Worm (Caenorhabditis elegans) whole organism, L1 larva: ENCODE data around the gene suf-1.

Source experiments
- C34B4.2 ChIP-seq: sonication (generic microtip); optimal IDR thresholded peaks from 2 replicates; lab custom pipeline; 2017; ENCODE audit warnings: mild to moderate bottlenecking, missing genetic modification characterization, missing compliant biosample characterization
- F16B12.6 ChIP-seq: fragments of 150-350 bp; optimal IDR thresholded peaks from 2 replicates; lab custom pipeline; 2014; ENCODE audit warnings: missing biosample characterization, missing genetic modification characterization
- alr-1 ChIP-seq: fragments of 200-800 bp; sonication (Bioruptor generic); optimal IDR thresholded peaks from 2 replicates; lab custom pipeline; 2018; ENCODE audit warnings: borderline replicate concordance, mild to moderate bottlenecking, missing genetic modification characterization, missing compliant biosample characterization
- aly-2 ChIP-seq: fragments of 150-350 bp; optimal IDR thresholded peaks from 2 replicates; lab custom pipeline; 2014; ENCODE audit warnings: missing biosample characterization, missing genetic modification characterization
- ama-1 ChIP-seq: fragments of 150-350 bp; optimal IDR thresholded peaks from 2 replicates; lab custom pipeline; 2014
- ceh-63 ChIP-seq: fragments of 200-800 bp; sonication (Bioruptor generic); optimal IDR thresholded peaks from 2 replicates; lab custom pipeline; 2018; ENCODE audit warnings: mild to moderate bottlenecking, missing genetic modification characterization, missing compliant biosample characterization
- ceh-8 ChIP-seq: fragments of 200-800 bp; sonication (Bioruptor generic); optimal IDR thresholded peaks from 2 replicates; lab custom pipeline; 2018; ENCODE audit warnings: mild to moderate bottlenecking, missing genetic modification characterization, moderate library complexity, missing compliant biosample characterization
- ceh-90 ChIP-seq: sonication (generic microtip); optimal IDR thresholded peaks from 2 replicates; lab custom pipeline; 2016; ENCODE audit warnings: missing genetic modification characterization, missing compliant biosample characterization
- ces-1 ChIP-seq: fragments of 150-350 bp; optimal IDR thresholded peaks from 2 replicates; lab custom pipeline; 2014; ENCODE audit warnings: missing biosample characterization, missing genetic modification reagents, missing genetic modification characterization
- efl-3 ChIP-seq: fragments of 200-800 bp; sonication (Bioruptor generic); optimal IDR thresholded peaks from 2 replicates; lab custom pipeline; 2018; ENCODE audit warnings: mild to moderate bottlenecking, missing genetic modification characterization, missing compliant biosample characterization
- egl-13 ChIP-seq: sonication (generic microtip); optimal IDR thresholded peaks from 2 replicates; lab custom pipeline; 2016; ENCODE audit warnings: missing genotype, missing genetic modification reagents, missing genetic modification characterization, missing compliant biosample characterization
- elt-3 ChIP-seq, 6 experiments: fragments of 150-350 bp in 1 of 6; sonication (generic microtip); optimal IDR thresholded peaks; 2 replicates each; lab custom pipeline; 2017 to 2018; ENCODE audit warnings: missing biosample characterization in 6 of 6, missing genetic modification characterization in 6 of 6, inconsistent platforms in 1 of 6
- ets-5 ChIP-seq: fragments of 200-800 bp; sonication (Bioruptor generic); IDR thresholded peaks from 2 replicates; pipeline ENCODE4 v1.3.6; 2022; ENCODE audit warnings: missing genetic modification characterization, missing compliant biosample characterization
- fkh-4 ChIP-seq: sonication (generic microtip); optimal IDR thresholded peaks from 2 replicates; lab custom pipeline; 2016; ENCODE audit warnings: missing compliant biosample characterization, missing genetic modification characterization, borderline replicate concordance
- fkh-8 ChIP-seq: sonication (generic microtip); optimal IDR thresholded peaks from 2 replicates; lab custom pipeline; 2016; ENCODE audit warnings: mild to moderate bottlenecking, missing genetic modification characterization, missing compliant biosample characterization
- fos-1 ChIP-seq: fragments of 150-350 bp; optimal IDR thresholded peaks from 2 replicates; lab custom pipeline; 2014; ENCODE audit warnings: missing biosample characterization, missing genetic modification characterization
- grh-1 ChIP-seq: fragments of 200-800 bp; sonication (Bioruptor generic); IDR thresholded peaks from 2 replicates; pipeline ENCODE4 v1.3.6; 2022; ENCODE audit warnings: missing genetic modification reagents, missing genetic modification characterization, missing compliant biosample characterization
- hlh-17 ChIP-seq: fragments of 200-800 bp; sonication (Bioruptor generic); optimal IDR thresholded peaks from 2 replicates; lab custom pipeline; 2018; ENCODE audit warnings: missing genetic modification characterization, mild to moderate bottlenecking, missing compliant biosample characterization, moderate library complexity, borderline replicate concordance
- hlh-4 ChIP-seq: sonication (generic microtip); optimal IDR thresholded peaks from 2 replicates; lab custom pipeline; 2016; ENCODE audit warnings: mild to moderate bottlenecking, missing genetic modification characterization, missing compliant biosample characterization
- hpl-2 ChIP-seq: fragments of 150-350 bp; optimal IDR thresholded peaks from 2 replicates; lab custom pipeline; 2014; ENCODE audit warnings: missing biosample characterization, missing genetic modification reagents, missing genetic modification characterization
- irx-1 ChIP-seq: sonication (generic microtip); optimal IDR thresholded peaks from 2 replicates; lab custom pipeline; 2016; ENCODE audit warnings: missing genetic modification characterization, missing compliant biosample characterization
- jun-1 ChIP-seq: fragments of 150-350 bp; optimal IDR thresholded peaks from 2 replicates; lab custom pipeline; 2014; ENCODE audit warnings: missing biosample characterization, missing genetic modification reagents, missing genetic modification characterization
- lin-14 ChIP-seq: fragments of 200-800 bp; sonication (Bioruptor generic); optimal IDR thresholded peaks from 2 replicates; lab custom pipeline; 2018; ENCODE audit warnings: mild to moderate bottlenecking, missing genetic modification characterization, moderate library complexity, missing compliant biosample characterization
- lin-39 ChIP-seq: fragments of 150-350 bp; optimal IDR thresholded peaks from 2 replicates; lab custom pipeline; 2014; ENCODE audit warnings: missing biosample characterization, missing genetic modification reagents, missing genetic modification characterization
- mep-1 ChIP-seq: fragments of 150-350 bp; optimal IDR thresholded peaks from 2 replicates; lab custom pipeline; 2014; ENCODE audit warnings: missing biosample characterization, missing genetic modification characterization
- nhr-12 ChIP-seq: sonication (generic microtip); optimal IDR thresholded peaks from 2 replicates; lab custom pipeline; 2017; ENCODE audit warnings: missing biosample characterization, missing genetic modification characterization
- nhr-28 ChIP-seq: fragments of 150-350 bp; optimal IDR thresholded peaks from 2 replicates; lab custom pipeline; 2014; ENCODE audit warnings: missing biosample characterization, missing genetic modification characterization
- nhr-47 ChIP-seq: sonication (generic microtip); optimal IDR thresholded peaks from 2 replicates; lab custom pipeline; 2016; ENCODE audit warnings: mild to moderate bottlenecking, missing genetic modification characterization, moderate library complexity, missing compliant biosample characterization
- nhr-71 ChIP-seq: sonication (generic microtip); optimal IDR thresholded peaks from 2 replicates; lab custom pipeline; 2016; ENCODE audit warnings: mild to moderate bottlenecking, missing genetic modification characterization, moderate library complexity, missing compliant biosample characterization
- nhr-76 ChIP-seq: sonication (generic microtip); optimal IDR thresholded peaks from 2 replicates; lab custom pipeline; 2017; ENCODE audit warnings: missing biosample characterization, missing genetic modification characterization
- nhr-77 ChIP-seq: fragments of 150-350 bp; optimal IDR thresholded peaks from 2 replicates; lab custom pipeline; 2014; ENCODE audit warnings: missing biosample characterization, missing genetic modification characterization
- nhr-84 ChIP-seq: sonication (generic microtip); optimal IDR thresholded peaks from 2 replicates; lab custom pipeline; 2017; ENCODE audit warnings: missing biosample characterization, missing genetic modification characterization
- pag-3 ChIP-seq: sonication (generic microtip); optimal IDR thresholded peaks from 2 replicates; lab custom pipeline; 2017; ENCODE audit warnings: missing genetic modification characterization, mild to moderate bottlenecking, missing compliant biosample characterization, antibody characterized with exemption, borderline replicate concordance; ENCODE audit not compliant: insufficient read depth
- pax-3 ChIP-seq: fragments of 200-800 bp; sonication (Bioruptor generic); optimal IDR thresholded peaks from 2 replicates; lab custom pipeline; 2018; ENCODE audit warnings: mild to moderate bottlenecking, missing genetic modification characterization, moderate library complexity, missing compliant biosample characterization
- rnt-1 ChIP-seq: sonication (generic microtip); optimal IDR thresholded peaks from 2 replicates; lab custom pipeline; 2016; ENCODE audit warnings: mild to moderate bottlenecking, missing genetic modification characterization, moderate library complexity, missing compliant biosample characterization
- snpc-4 ChIP-seq: fragments of 150-350 bp; optimal IDR thresholded peaks from 2 replicates; lab custom pipeline; 2014; ENCODE audit warnings: missing biosample characterization, missing genetic modification characterization
- snu-23 ChIP-seq: sonication (generic microtip); optimal IDR thresholded peaks from 2 replicates; lab custom pipeline; 2016; ENCODE audit warnings: missing genetic modification characterization, missing compliant biosample characterization
- sup-37 ChIP-seq: fragments of 200-800 bp; sonication (Bioruptor generic); optimal IDR thresholded peaks from 2 replicates; lab custom pipeline; 2018; ENCODE audit warnings: mild to moderate bottlenecking, missing genetic modification characterization, missing compliant biosample characterization
- tlp-1 ChIP-seq: fragments of 150-350 bp; optimal IDR thresholded peaks from 2 replicates; lab custom pipeline; 2014; ENCODE audit warnings: missing biosample characterization, missing genetic modification characterization
- unc-130 ChIP-seq: fragments of 150-350 bp; optimal IDR thresholded peaks from 2 replicates; lab custom pipeline; 2017; ENCODE audit warnings: missing biosample characterization, missing genetic modification characterization, inconsistent platforms
- unc-30 ChIP-seq: sonication (generic microtip); optimal IDR thresholded peaks from 2 replicates; lab custom pipeline; 2017; ENCODE audit warnings: missing biosample characterization, missing genetic modification characterization
- unc-62 ChIP-seq: fragments of 150-350 bp; optimal IDR thresholded peaks from 2 replicates; lab custom pipeline; 2014; ENCODE audit warnings: missing biosample characterization, missing genetic modification reagents, missing genetic modification characterization
- unc-86 ChIP-seq: sonication (generic microtip); optimal IDR thresholded peaks from 2 replicates; lab custom pipeline; 2016; ENCODE audit warnings: missing genetic modification characterization, missing compliant biosample characterization
- ztf-4 ChIP-seq: fragments of 150-350 bp; optimal IDR thresholded peaks from 2 replicates; lab custom pipeline; 2014; ENCODE audit warnings: missing biosample characterization, missing genetic modification characterization

The suf-1 gene

ce11 chrII:8566806-8567266 is 36.8 kb upstream of the suf-1 start, which contains the start of gene F54C9.3 (continued):
- peak; percentile 30 for TF ChIP-seq jun-1 (tag; lab: Kevin White, UChicago)
- TF ChIP-seq ceh-63 (GFP tag; lab: Kevin White, UChicago): no peak

ce11 chrII:8568234-8568969 is 35.2 kb upstream of the suf-1 start:
- TF ChIP-seq unc-86 (tag; lab: Kevin White, UChicago): no peak
- no peak for TF ChIP-seq alr-1 (tag; lab: Kevin White, UChicago)
- no peak for TF ChIP-seq hpl-2 (GFP tag; lab: Kevin White, UChicago)
- no peak for TF ChIP-seq fos-1
- TF ChIP-seq nhr-77: no peak
- TF ChIP-seq snu-23 (GFP tag; lab: Kevin White, UChicago): no peak
- TF ChIP-seq aly-2 (tag; lab: Kevin White, UChicago): no peak
- no peak for TF ChIP-seq rnt-1 (tag; lab: Kevin White, UChicago)
- no peak for TF ChIP-seq ces-1 (GFP tag; lab: Kevin White, UChicago)
- no peak for TF ChIP-seq hlh-4
- TF ChIP-seq tlp-1 (tag; lab: Kevin White, UChicago): no peak
- TF ChIP-seq unc-62 (GFP tag; lab: Kevin White, UChicago): no peak
- no peak for TF ChIP-seq nhr-84 (tag; lab: Kevin White, UChicago)
- no peak for TF ChIP-seq C34B4.2 (tag; lab: Kevin White, UChicago)
- no peak for TF ChIP-seq jun-1 (tag; lab: Kevin White, UChicago)
- no peak for TF ChIP-seq grh-1

- TF ChIP-seq grh-1 (peak; percentile 75), ceh-90 (tag; lab: Kevin White, UChicago) (peak; percentile 34), nhr-76 (tag; lab: Kevin White, UChicago) (no peak), hlh-17 (GFP tag; lab: Kevin White, UChicago) (no peak), ets-5 (GFP tag; lab: Robert Waterston, UW) (no peak), irx-1 (tag; lab: Kevin White, UChicago) (peak; percentile 54), tlp-1 (tag; lab: Kevin White, UChicago) (no peak), snu-23 (GFP tag; lab: Kevin White, UChicago) (peak; percentile 95), egl-13 (peak; percentile 74), alr-1 (tag; lab: Kevin White, UChicago) (no peak), F16B12.6 (tag; lab: Kevin White, UChicago) (peak; percentile 98), efl-3 (no peak), nhr-12 (no peak), lin-14 (GFP tag; lab: Kevin White, UChicago) (peak; percentile 93), nhr-47 (tag; lab: Kevin White, UChicago) (peak; percentile 91), nhr-71 (tag; lab: Kevin White, UChicago) (peak; percentile 94), pag-3 (tag; lab: Kevin White, UChicago) (no peak), fos-1 (peak; percentile 79), mep-1 (peak; percentile 98), lin-39 (tag; lab: Kevin White, UChicago) (peak; percentile 47), ztf-4 (tag; lab: Kevin White, UChicago) (peak; percentile 57), sup-37 (GFP tag; lab: Kevin White, UChicago) (no peak), fkh-8 (peak; percentile 93), C34B4.2 (tag; lab: Kevin White, UChicago) (no peak), pax-3 (tag; lab: Kevin White, UChicago) (peak; percentile 82), snpc-4 (tag; lab: Kevin White, UChicago) (peak; percentile 86), ceh-8 (GFP tag; lab: Kevin White, UChicago) (peak; percentile 60), unc-130 (tag; lab: Kevin White, UChicago) (peak; percentile 96), nhr-84 (tag; lab: Kevin White, UChicago) (no peak), ama-1 (lab: Kevin White, UChicago) (no peak), nhr-28 (tag; lab: Kevin White, UChicago) (no peak), unc-62 (GFP tag; lab: Kevin White, UChicago) (no peak), unc-30 (tag; lab: Kevin White, UChicago) (no peak), fkh-4 (tag; lab: Kevin White, UChicago) (peak; percentile 11), elt-3 (tag; optimal IDR thresholded peaks at IDR 0.05; lab: Kevin White, UChicago) (peak in 4 of 6 experiments; percentile 11 to 91 (median 82))
These were observed 34.3 kb upstream of the suf-1 start, which contains the start of the genes col-38 and rpl-5 for ce11 chrII:8569038-8569977. TSS of gene col-38 (minus strand) at chrII:8569088. TSS of gene rpl-5 (plus strand) at chrII:8569927.
